Fruit fly (Drosophila melanogaster) whole organism, embryonic: Measurements from ENCODE around the gene CG11951.

Source experiments
- CG8478 ChIP-seq: fragments of >200 bp; optimal IDR thresholded peaks from 2 replicates; lab custom pipeline; 2018
- fd102C ChIP-seq: fragments of 200-800 bp; sonication (Bioruptor generic); optimal IDR thresholded peaks from 2 replicates; lab custom pipeline; 2018; ENCODE audit warnings: missing biosample characterization, mild to moderate bottlenecking, missing genetic modification characterization, moderate library complexity
- gce ChIP-seq: fragments of 200-800 bp; sonication (Bioruptor generic); IDR thresholded peaks from 3 replicates; pipeline ENCODE4 v1.3.6; 2022; ENCODE audit warnings: missing biosample characterization, missing genetic modification characterization
- lbe ChIP-seq: fragments of 200-800 bp; sonication (Bioruptor generic); optimal IDR thresholded peaks from 2 replicates; lab custom pipeline; 2016; ENCODE audit warnings: missing biosample characterization, mild to moderate bottlenecking, missing genetic modification characterization

- TF ChIP-seq lbe (GFP tag; lab: Kevin White, UChicago) (no peak), gce (GFP tag; lab: Robert Waterston, UW) (no peak), CG8478 (lab: Kevin White, UChicago) (no peak), fd102C (GFP tag; lab: Kevin White, UChicago) (no peak)
These were observed 28.4 kb downstream of the CG11951 start for dm6 chr3R:29210091-29210490.
